Worm (Caenorhabditis elegans): ENCODE data around the gene srz-96.

ce11 chrV:17236345-17236744 lies 37.3 kb downstream of the srz-96 start, which contains the start of gene T19C9.10:
- TF ChIP-seq ets-7 (tag; optimal IDR thresholded peaks at IDR 0.05) (no peak), tra-4 (tag; optimal IDR thresholded peaks at IDR 0.05) (no peak), tbx-37 (GFP tag; conservative IDR thresholded peaks at IDR 0.05) (no peak)

Measured in whole organism, early embryonic.